Worm (Caenorhabditis elegans) whole organism, L4/young adult: ENCODE results near the gene M02G9.4.

ENCODE experiments used
- W03F9.2 ChIP-seq: fragments of 150-350 bp; optimal IDR thresholded peaks from 2 replicates; lab custom pipeline; 2014; ENCODE audit warnings: missing biosample characterization, missing genetic modification characterization
- dao-5 ChIP-seq: sonication (generic microtip); optimal IDR thresholded peaks from 2 replicates; lab custom pipeline; 2016; ENCODE audit warnings: missing genotype, missing genetic modification characterization, moderate library complexity, missing compliant biosample characterization
- him-1 ChIP-seq: sonication (generic microtip); optimal IDR thresholded peaks from 2 replicates; lab custom pipeline; 2016; ENCODE audit warnings: missing genotype, missing genetic modification reagents, missing genetic modification characterization, missing compliant biosample characterization

- TF ChIP-seq dao-5 (no peak), W03F9.2 (no peak), him-1 (no peak)
Measured at ce11 chrII:10311973-10312372, 5.1 kb upstream of the M02G9.4 start, which contains the start of gene srlf-34.
